Fruit fly (Drosophila melanogaster): ENCODE data around the gene CG32579.
A peak's percentile ranks its signal among the peaks of the same experiment; 100 is the strongest.

CG32579 gene

DNA sequence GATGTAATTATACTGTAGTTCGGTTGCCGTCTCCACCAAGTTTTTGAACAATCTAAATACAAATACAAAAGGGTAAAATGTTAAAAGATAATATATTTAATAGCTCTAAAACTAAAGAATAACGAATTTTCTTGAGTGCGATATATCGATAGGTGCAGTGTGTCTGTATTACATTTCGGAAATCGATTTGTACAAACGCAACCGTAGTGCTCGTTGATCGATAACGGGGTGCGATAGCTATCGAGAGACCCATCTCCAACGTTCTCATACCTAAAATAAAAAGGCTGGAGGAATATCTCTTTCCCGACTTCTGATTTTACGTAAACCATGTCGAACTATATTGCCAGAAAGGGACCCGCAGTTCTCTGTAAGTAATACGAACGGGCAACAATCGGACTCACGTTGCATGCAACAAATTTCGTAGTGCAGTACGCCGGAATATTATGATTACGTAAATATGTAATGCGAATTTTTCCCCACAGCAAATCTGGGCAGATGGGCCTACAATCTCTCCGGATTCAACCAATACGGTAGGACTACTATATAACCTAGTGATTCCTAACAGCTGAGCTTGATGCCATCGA lies 36.9 kb upstream of the CG32579 start, which contains the start of gene UQCR-14:
TSS of gene UQCR-14 (plus strand) at position 206 of the 584 bp plus-strand sequence.
- peak; percentile 46 for TF ChIP-seq esn (GFP tag; optimal IDR thresholded peaks at IDR 0.05)
- peak; percentile 43 for TF ChIP-seq topi (GFP tag; optimal IDR thresholded peaks at IDR 0.05)
- TF ChIP-seq Lpt (GFP tag; optimal IDR thresholded peaks at IDR 0.05), result no peak
- peak; percentile 12 for TF ChIP-seq CG1621 (tag; optimal IDR thresholded peaks at IDR 0.05)
- TF ChIP-seq CG31627 (GFP tag; optimal IDR thresholded peaks at IDR 0.05), result peak; percentile 19
- peak; percentile 9 for TF ChIP-seq lz (GFP tag; optimal IDR thresholded peaks at IDR 0.05)
- peak; percentile 10 for TF ChIP-seq Sox102F (GFP tag; optimal IDR thresholded peaks at IDR 0.05)
- TF ChIP-seq CG7368 (GFP tag; optimal IDR thresholded peaks at IDR 0.05), result no peak
- TF ChIP-seq vri (GFP tag; optimal IDR thresholded peaks at IDR 0.05), result peak; percentile 43
- peak; percentile 12 for TF ChIP-seq Sox14 (GFP tag; optimal IDR thresholded peaks at IDR 0.05)
- TF ChIP-seq dsx (GFP tag; optimal IDR thresholded peaks at IDR 0.05; ENCODE audit: poor library complexity, severe bottlenecking), result peak; percentile 34
- TF ChIP-seq CG10631 (GFP tag; optimal IDR thresholded peaks at IDR 0.05), result peak; percentile 6
- TF ChIP-seq Eip78C (GFP tag), result peak; percentile 74
- TF ChIP-seq Eip75B (GFP tag; optimal IDR thresholded peaks at IDR 0.05), result no peak
- TF ChIP-seq cyc (GFP tag; optimal IDR thresholded peaks at IDR 0.05), result peak; percentile 8
- TF ChIP-seq Gug (GFP tag; IDR thresholded peaks at IDR 0.05), result no peak
- TF ChIP-seq achi (GFP tag; optimal IDR thresholded peaks at IDR 0.05), result peak; percentile 19

DNA sequence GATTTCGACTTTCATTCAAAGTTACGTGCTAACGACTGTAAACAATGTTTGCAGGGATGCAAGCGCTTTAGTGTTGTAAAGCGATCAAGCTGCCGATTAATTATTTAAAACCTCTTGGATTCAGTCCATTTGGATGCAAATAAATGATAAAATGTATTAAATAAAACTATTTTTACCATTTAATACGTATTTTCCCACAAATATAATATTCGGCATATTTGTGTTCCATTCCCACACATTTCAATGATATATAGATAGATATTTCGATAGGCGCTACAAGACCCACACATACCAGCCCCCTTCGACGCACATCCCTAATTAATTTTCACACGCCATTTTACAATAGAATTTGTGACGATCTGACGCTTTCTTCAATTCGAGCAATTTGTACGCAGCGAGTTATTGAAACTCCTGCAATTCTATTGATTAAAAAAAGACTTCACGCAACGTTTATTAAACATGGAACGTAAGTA lies 34.6 kb upstream of the CG32579 start, which contains the start of the genes CG32576 and caz:
TSS of gene CG32576 (minus strand) at position 42 of the 473 bp plus-strand sequence.
TSS of gene caz (plus strand) at position 319 of the 473 bp plus-strand sequence.
- TF ChIP-seq eg (GFP tag; IDR thresholded peaks at IDR 0.05), result no peak
- no peak for TF ChIP-seq CG8119 (GFP tag; IDR thresholded peaks at IDR 0.05)
- TF ChIP-seq Sox15 (GFP tag; optimal IDR thresholded peaks at IDR 0.05), result no peak
- peak; percentile 12 for TF ChIP-seq lz (GFP tag; optimal IDR thresholded peaks at IDR 0.05)
- peak; percentile 49 for TF ChIP-seq esn (GFP tag; optimal IDR thresholded peaks at IDR 0.05)
- no peak for TF ChIP-seq CG11294 (GFP tag; IDR thresholded peaks at IDR 0.05)
- TF ChIP-seq CG11902 (GFP tag; optimal IDR thresholded peaks at IDR 0.05), result no peak
- TF ChIP-seq Sox102F (GFP tag; optimal IDR thresholded peaks at IDR 0.05), result peak; percentile 43
- no peak for TF ChIP-seq Hr38 (GFP tag; optimal IDR thresholded peaks at IDR 0.05)
- no peak for TF ChIP-seq fd59A (GFP tag; optimal IDR thresholded peaks at IDR 0.05)
- TF ChIP-seq pdm3 (GFP tag; optimal IDR thresholded peaks at IDR 0.05), result no peak
- TF ChIP-seq CG10631 (GFP tag; optimal IDR thresholded peaks at IDR 0.05), result peak; percentile 51
- no peak for TF ChIP-seq Ets96B (tag; optimal IDR thresholded peaks at IDR 0.05)
- TF ChIP-seq OdsH (GFP tag; optimal IDR thresholded peaks at IDR 0.05), result no peak
- no peak for TF ChIP-seq CG15336 (GFP tag; IDR thresholded peaks at IDR 0.05)
- TF ChIP-seq CG11762 (GFP tag; optimal IDR thresholded peaks at IDR 0.05; ENCODE audit: insufficient read depth), result no peak
- TF ChIP-seq dsx (GFP tag; optimal IDR thresholded peaks at IDR 0.05; ENCODE audit: poor library complexity, severe bottlenecking), result peak; percentile 88
- peak; percentile 23 for TF ChIP-seq vri (GFP tag; optimal IDR thresholded peaks at IDR 0.05)
- no peak for TF ChIP-seq topi (GFP tag; optimal IDR thresholded peaks at IDR 0.05)
- peak; percentile 13 for TF ChIP-seq CG6792 (GFP tag; optimal IDR thresholded peaks at IDR 0.05)
- TF ChIP-seq CG10669 (GFP tag; optimal IDR thresholded peaks at IDR 0.05), result no peak
- TF ChIP-seq Hr4 (GFP tag; optimal IDR thresholded peaks at IDR 0.05), result no peak
- TF ChIP-seq Eip93F (GFP tag; optimal IDR thresholded peaks at IDR 0.05), result no peak
- TF ChIP-seq Eip75B (GFP tag; optimal IDR thresholded peaks at IDR 0.05), result no peak
- no peak for TF ChIP-seq salr (GFP tag; optimal IDR thresholded peaks at IDR 0.05)
- no peak for TF ChIP-seq CG31627 (GFP tag; optimal IDR thresholded peaks at IDR 0.05)
- TF ChIP-seq acj6 (GFP tag; optimal IDR thresholded peaks at IDR 0.05), result peak; percentile 46
- TF ChIP-seq dac (GFP tag; optimal IDR thresholded peaks at IDR 0.05), result no peak
- no peak for TF ChIP-seq CG6808 (GFP tag; optimal IDR thresholded peaks at IDR 0.05)
- TF ChIP-seq CG6163 (GFP tag; IDR thresholded peaks at IDR 0.05), result no peak
- no peak for TF ChIP-seq CG8632 (GFP tag; optimal IDR thresholded peaks at IDR 0.05)
- TF ChIP-seq Blimp-1 (GFP tag; optimal IDR thresholded peaks at IDR 0.05), result peak; percentile 8
- TF ChIP-seq CG3032 (tag; optimal IDR thresholded peaks at IDR 0.05), result peak; percentile 23
- no peak for TF ChIP-seq CG6276 (GFP tag; optimal IDR thresholded peaks at IDR 0.05)
- TF ChIP-seq cyc (GFP tag; optimal IDR thresholded peaks at IDR 0.05), result peak; percentile 3
- TF ChIP-seq net (GFP tag; optimal IDR thresholded peaks at IDR 0.05), result no peak
- TF ChIP-seq CG4318 (GFP tag; optimal IDR thresholded peaks at IDR 0.05), result no peak
- no peak for TF ChIP-seq ss (GFP tag; optimal IDR thresholded peaks at IDR 0.05)
- TF ChIP-seq achi (GFP tag; optimal IDR thresholded peaks at IDR 0.05), result peak; percentile 47
- peak; percentile 8 for TF ChIP-seq Eip78C (GFP tag)
- no peak for TF ChIP-seq svp (GFP tag)
- no peak for TF ChIP-seq Ets21C (GFP tag; optimal IDR thresholded peaks at IDR 0.05)
- no peak for TF ChIP-seq CG3919 (GFP tag; optimal IDR thresholded peaks at IDR 0.05)

Data from whole organism, prepupa.